Worm (Caenorhabditis elegans) whole organism, midembryonic: Measurements from ENCODE around the gene C50C3.19.

Experiments used
- cog-1 ChIP-seq: sonication (generic microtip); optimal IDR thresholded peaks from 2 replicates; lab custom pipeline; 2016; ENCODE audit warnings: missing genetic modification characterization, missing compliant biosample characterization
- klf-2 ChIP-seq: fragments of 200-800 bp; sonication (Bioruptor generic); conservative IDR thresholded peaks from 2 replicates; pipeline ENCODE4 v1.3.6; 2022; ENCODE audit warnings: missing genetic modification reagents, missing genetic modification characterization, missing compliant biosample characterization
- med-1 ChIP-seq: sonication (generic microtip); optimal IDR thresholded peaks from 2 replicates; lab custom pipeline; 2017; ENCODE audit warnings: missing genetic modification characterization, mild to moderate bottlenecking, missing compliant biosample characterization, antibody characterized with exemption, missing genetic modification reagents; ENCODE audit not compliant: insufficient read depth
- ref-1 ChIP-seq: fragments of 200-800 bp; sonication (Bioruptor generic); conservative IDR thresholded peaks from 2 replicates; pipeline ENCODE4 v1.3.6; 2022; ENCODE audit warnings: missing genetic modification reagents, missing genetic modification characterization, missing compliant biosample characterization

ce11 chrIII:8237827-8238226 lies 47.2 kb downstream of the C50C3.19 start, which contains the start of gene tsp-2:
- TF ChIP-seq cog-1 (tag; lab: Kevin White, UChicago) (no peak), ref-1 (GFP tag; lab: Robert Waterston, UW) (no peak), klf-2 (GFP tag; lab: Robert Waterston, UW) (no peak), med-1 (GFP tag; lab: Kevin White, UChicago) (no peak)
